Worm (Caenorhabditis elegans) whole organism, L4 larva: Measurements from ENCODE around the gene alh-3.
A peak's percentile ranks its signal among the peaks of the same experiment; 100 is the strongest.

Experiments
- F10B5.3 ChIP-seq: sonication (generic microtip); optimal IDR thresholded peaks from 2 replicates; lab custom pipeline; 2016; ENCODE audit warnings: mild to moderate bottlenecking, missing genetic modification characterization, missing compliant biosample characterization
- F26F4.8 ChIP-seq: fragments of 200-800 bp; sonication (Bioruptor generic); conservative IDR thresholded peaks from 2 replicates; pipeline ENCODE4 v1.3.6; 2022; ENCODE audit warnings: missing genetic modification characterization, missing compliant biosample characterization
- T20F7.1 ChIP-seq: fragments of 200-800 bp; sonication (Bioruptor generic); optimal IDR thresholded peaks from 2 replicates; lab custom pipeline; 2018; ENCODE audit warnings: mild to moderate bottlenecking, missing genetic modification characterization, missing compliant biosample characterization
- Y105C5A.15 ChIP-seq: fragments of 200-800 bp; sonication (Bioruptor generic); IDR thresholded peaks from 2 replicates; pipeline ENCODE4 v1.3.6; 2022; ENCODE audit warnings: missing genetic modification characterization, missing compliant biosample characterization
- Y5F2A.4 ChIP-seq: fragments of 200-800 bp; sonication (Bioruptor generic); optimal IDR thresholded peaks from 2 replicates; lab custom pipeline; 2018; ENCODE audit warnings: mild to moderate bottlenecking, missing genetic modification characterization, missing compliant biosample characterization
- ZK546.5 ChIP-seq, 2 experiments: sonication (generic microtip); optimal IDR thresholded peaks; 2 replicates each; lab custom pipeline; 2017; ENCODE audit warnings: missing biosample characterization in 2 of 2, missing genetic modification characterization in 2 of 2
- aly-2 ChIP-seq: sonication (generic microtip); optimal IDR thresholded peaks from 2 replicates; lab custom pipeline; 2018; ENCODE audit warnings: missing biosample characterization, missing genetic modification characterization
- ama-1 ChIP-seq: fragments of 150-350 bp; optimal IDR thresholded peaks from 2 replicates; lab custom pipeline; 2014; ENCODE audit warnings: inconsistent platforms, mixed read lengths
- ceh-20 ChIP-seq: fragments of 200-800 bp; sonication (Bioruptor generic); IDR thresholded peaks from 2 replicates; pipeline ENCODE4 v1.3.6; 2022; ENCODE audit warnings: missing genetic modification reagents, missing genetic modification characterization, missing compliant biosample characterization
- ceh-28 ChIP-seq: fragments of 150-350 bp; optimal IDR thresholded peaks from 2 replicates; lab custom pipeline; 2014; ENCODE audit warnings: missing biosample characterization, missing genetic modification reagents, missing genetic modification characterization
- ceh-32 ChIP-seq: sonication (generic microtip); optimal IDR thresholded peaks from 2 replicates; lab custom pipeline; 2016; ENCODE audit warnings: mild to moderate bottlenecking, missing genetic modification characterization, missing compliant biosample characterization; ENCODE audit not compliant: poor library complexity
- ceh-82 ChIP-seq: sonication (generic microtip); optimal IDR thresholded peaks from 2 replicates; lab custom pipeline; 2017; ENCODE audit warnings: missing biosample characterization, missing genetic modification characterization
- ces-1 ChIP-seq: fragments of 150-350 bp; sonication (generic microtip); optimal IDR thresholded peaks from 4 replicates; lab custom pipeline; 2014; ENCODE audit warnings: missing biosample characterization, missing genetic modification reagents, missing genetic modification characterization
- ctbp-1 ChIP-seq: fragments of 200-800 bp; sonication (Bioruptor generic); IDR thresholded peaks from 2 replicates; pipeline ENCODE4 v1.3.6; 2022; ENCODE audit warnings: missing genetic modification reagents, missing genetic modification characterization, missing compliant biosample characterization
- daf-16 ChIP-seq, 3 experiments: sonication (generic microtip); optimal IDR thresholded peaks; 2 replicates each; lab custom pipeline; 2016 to 2017; ENCODE audit warnings: missing genetic modification characterization in 3 of 3, missing genetic modification reagents in 3 of 3, mild to moderate bottlenecking in 2 of 3, missing compliant biosample characterization in 2 of 3, missing biosample characterization in 1 of 3, moderate library complexity in 1 of 3
- daf-8 ChIP-seq: fragments of 200-800 bp; sonication (Bioruptor generic); IDR thresholded peaks from 2 replicates; pipeline ENCODE4 v1.3.6; 2022; ENCODE audit warnings: missing genetic modification characterization, missing compliant biosample characterization
- dmd-6 ChIP-seq: fragments of 200-800 bp; sonication (Bioruptor generic); IDR thresholded peaks from 2 replicates; pipeline ENCODE4 v1.3.6; 2022; ENCODE audit warnings: missing genetic modification reagents, missing genetic modification characterization, missing compliant biosample characterization
- dve-1 ChIP-seq: sonication (generic microtip); optimal IDR thresholded peaks from 2 replicates; lab custom pipeline; 2017; ENCODE audit warnings: antibody characterized with exemption, mild to moderate bottlenecking, missing genetic modification characterization, missing compliant biosample characterization; ENCODE audit not compliant: insufficient read depth
- gei-8 ChIP-seq: fragments of 200-800 bp; sonication (Bioruptor generic); optimal IDR thresholded peaks from 2 replicates; lab custom pipeline; 2018; ENCODE audit warnings: mild to moderate bottlenecking, missing genetic modification characterization, missing compliant biosample characterization
- hlh-30 ChIP-seq: sonication (generic microtip); optimal IDR thresholded peaks from 2 replicates; lab custom pipeline; 2017; ENCODE audit warnings: antibody characterized with exemption, mild to moderate bottlenecking, missing genetic modification characterization, missing compliant biosample characterization; ENCODE audit not compliant: insufficient read depth
- hmg-1.1 ChIP-seq: fragments of 200-800 bp; sonication (Bioruptor generic); IDR thresholded peaks from 2 replicates; pipeline ENCODE4 v1.3.6; 2022; ENCODE audit warnings: missing genetic modification reagents, missing genetic modification characterization, missing compliant biosample characterization
- jun-1 ChIP-seq: fragments of 150-350 bp; optimal IDR thresholded peaks from 2 replicates; lab custom pipeline; 2014; ENCODE audit warnings: missing biosample characterization, missing genetic modification reagents, missing genetic modification characterization
- lim-7 ChIP-seq: fragments of 200-800 bp; sonication (Bioruptor generic); IDR thresholded peaks from 2 replicates; pipeline ENCODE4 v1.3.6; 2022; ENCODE audit warnings: missing genetic modification characterization, missing compliant biosample characterization
- lin-15B ChIP-seq: fragments of 150-350 bp; sonication (generic microtip); optimal IDR thresholded peaks from 3 replicates; lab custom pipeline; 2014; ENCODE audit warnings: missing biosample characterization, missing genetic modification characterization
- madf-5 ChIP-seq, 2 experiments: fragments of 200-800 bp; sonication (Bioruptor generic); IDR thresholded peaks; 2 replicates each; pipeline ENCODE4 v1.3.6; 2022; ENCODE audit warnings: missing compliant biosample characterization in 2 of 2, missing genetic modification characterization in 2 of 2
- madf-9 ChIP-seq: fragments of 200-800 bp; sonication (Bioruptor generic); conservative IDR thresholded peaks from 2 replicates; pipeline ENCODE4 v1.3.6; 2022; ENCODE audit warnings: missing genetic modification reagents, missing genetic modification characterization, missing compliant biosample characterization
- mdt-29 ChIP-seq: fragments of 200-800 bp; sonication (Bioruptor generic); IDR thresholded peaks from 2 replicates; pipeline ENCODE4 v1.3.6; 2022; ENCODE audit warnings: missing genetic modification reagents, missing genetic modification characterization, missing compliant biosample characterization
- mep-1 ChIP-seq: fragments of 150-350 bp; sonication (generic microtip); optimal IDR thresholded peaks from 3 replicates; lab custom pipeline; 2014; ENCODE audit warnings: missing biosample characterization, missing genetic modification characterization
- mes-2 ChIP-seq: sonication (generic microtip); optimal IDR thresholded peaks from 2 replicates; lab custom pipeline; 2016; ENCODE audit warnings: missing genotype, mild to moderate bottlenecking, missing genetic modification characterization, missing compliant biosample characterization; ENCODE audit not compliant: poor library complexity, severe bottlenecking
- mxl-2 ChIP-seq: fragments of 200-800 bp; sonication (Bioruptor generic); conservative IDR thresholded peaks from 2 replicates; pipeline ENCODE4 v1.3.6; 2022; ENCODE audit warnings: missing genetic modification reagents, missing genetic modification characterization, missing compliant biosample characterization
- mxl-3 ChIP-seq: fragments of 200-800 bp; sonication (Bioruptor generic); optimal IDR thresholded peaks from 2 replicates; lab custom pipeline; 2018; ENCODE audit warnings: mild to moderate bottlenecking, missing genetic modification characterization, missing compliant biosample characterization
- nhr-10 ChIP-seq: fragments of 150-350 bp; optimal IDR thresholded peaks from 2 replicates; lab custom pipeline; 2014; ENCODE audit warnings: missing biosample characterization, missing genetic modification characterization
- nhr-111 ChIP-seq: fragments of 200-800 bp; sonication (Bioruptor generic); optimal IDR thresholded peaks from 2 replicates; lab custom pipeline; 2018; ENCODE audit warnings: mild to moderate bottlenecking, missing genetic modification characterization, missing compliant biosample characterization
- nhr-25 ChIP-seq: sonication (generic microtip); optimal IDR thresholded peaks from 2 replicates; lab custom pipeline; 2017; ENCODE audit warnings: missing genetic modification characterization, mild to moderate bottlenecking, missing compliant biosample characterization, antibody characterized with exemption, moderate library complexity, borderline replicate concordance; ENCODE audit not compliant: insufficient read depth
- nhr-41 ChIP-seq: fragments of 200-800 bp; sonication (Bioruptor generic); IDR thresholded peaks from 2 replicates; pipeline ENCODE4 v1.3.6; 2022; ENCODE audit warnings: missing genetic modification reagents, missing genetic modification characterization, missing compliant biosample characterization
- nhr-48 ChIP-seq: sonication (generic microtip); optimal IDR thresholded peaks from 2 replicates; lab custom pipeline; 2016; ENCODE audit warnings: mild to moderate bottlenecking, missing genetic modification characterization, missing compliant biosample characterization
- nhr-76 ChIP-seq: fragments of 150-350 bp; optimal IDR thresholded peaks from 2 replicates; lab custom pipeline; 2014; ENCODE audit warnings: missing biosample characterization, missing genetic modification characterization
- pha-4 ChIP-seq, 2 experiments: fragments of 150-350 bp in 1 of 2; fragments of 200-800 bp in 1 of 2; sonication (Bioruptor generic) in 1 of 2; IDR thresholded peaks in 1 of 2; optimal IDR thresholded peaks in 1 of 2; 2 replicates each; pipeline versions ENCODE4 v1.3.6 to Lab custom; 2014 to 2022; ENCODE audit warnings: missing genetic modification characterization in 2 of 2, missing genetic modification reagents in 2 of 2, missing biosample characterization in 1 of 2, missing compliant biosample characterization in 1 of 2
- php-3 ChIP-seq: fragments of 200-800 bp; sonication (Bioruptor generic); IDR thresholded peaks from 2 replicates; pipeline ENCODE4 v1.3.6; 2022; ENCODE audit warnings: missing genetic modification reagents, missing genetic modification characterization, missing compliant biosample characterization
- pqm-1 ChIP-seq: sonication (generic microtip); optimal IDR thresholded peaks from 2 replicates; lab custom pipeline; 2017; ENCODE audit warnings: missing biosample characterization, missing genetic modification characterization
- skn-1 ChIP-seq: fragments of 150-350 bp; optimal IDR thresholded peaks from 2 replicates; lab custom pipeline; 2014; ENCODE audit warnings: missing biosample characterization, missing genetic modification characterization
- snpc-4 ChIP-seq: fragments of 150-350 bp; optimal IDR thresholded peaks from 2 replicates; lab custom pipeline; 2014; ENCODE audit warnings: missing biosample characterization, missing genetic modification characterization
- spr-1 ChIP-seq: sonication (generic microtip); optimal IDR thresholded peaks from 2 replicates; lab custom pipeline; 2016; ENCODE audit warnings: mild to moderate bottlenecking, missing genetic modification characterization, missing compliant biosample characterization
- spr-3 ChIP-seq: fragments of 200-800 bp; sonication (Bioruptor generic); optimal IDR thresholded peaks from 2 replicates; lab custom pipeline; 2018; ENCODE audit warnings: mild to moderate bottlenecking, missing genetic modification characterization, missing compliant biosample characterization
- tra-1 ChIP-seq: fragments of 200-800 bp; sonication (Bioruptor generic); IDR thresholded peaks from 2 replicates; pipeline ENCODE4 v1.3.6; 2022; ENCODE audit warnings: missing genetic modification reagents, missing genetic modification characterization, missing compliant biosample characterization
- vab-7 ChIP-seq: fragments of 200-800 bp; sonication (Bioruptor generic); IDR thresholded peaks from 2 replicates; pipeline ENCODE4 v1.3.6; 2022; ENCODE audit warnings: missing genetic modification reagents, missing genetic modification characterization, missing compliant biosample characterization
- zfp-3 ChIP-seq: fragments of 200-800 bp; sonication (Bioruptor generic); conservative IDR thresholded peaks from 2 replicates; pipeline ENCODE4 v1.3.6; 2022; ENCODE audit warnings: missing genetic modification reagents, missing genetic modification characterization, missing compliant biosample characterization
- zip-11 ChIP-seq: fragments of 200-800 bp; sonication (Bioruptor generic); IDR thresholded peaks from 2 replicates; pipeline ENCODE4 v1.3.6; 2022; ENCODE audit warnings: missing genetic modification characterization, missing compliant biosample characterization
- ztf-11 ChIP-seq: fragments of 150-350 bp; optimal IDR thresholded peaks from 2 replicates; lab custom pipeline; 2014; ENCODE audit warnings: missing biosample characterization, missing genetic modification characterization

Gene alh-3

DNA sequence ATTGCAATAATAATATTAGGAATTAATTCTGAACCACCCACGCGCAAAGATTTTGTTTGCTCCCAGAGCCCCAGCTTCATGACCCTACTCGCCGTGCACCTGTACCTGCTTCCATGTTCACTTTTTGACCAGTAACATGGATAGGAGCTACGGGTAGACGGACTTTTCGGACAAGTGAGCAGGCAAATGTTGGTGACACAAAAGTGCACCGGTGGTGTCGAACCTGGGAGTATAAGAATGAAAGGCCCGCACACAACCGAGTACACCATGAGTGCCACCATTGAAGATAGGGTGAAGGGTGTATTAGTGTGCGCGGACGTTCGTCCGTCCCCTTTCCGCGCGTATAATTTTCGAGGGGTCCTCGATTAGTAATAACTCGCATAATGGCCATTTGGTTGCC, 3.5 kb downstream of the alh-3 start (continued):
- TF ChIP-seq dve-1 (tag; lab: Kevin White, UChicago) (no peak), snpc-4 (tag; lab: Kevin White, UChicago) (no peak), ces-1 (GFP tag; lab: Kevin White, UChicago) (no peak), ztf-11 (no peak), F10B5.3 (tag; lab: Kevin White, UChicago) (peak; percentile 35), mep-1 (tag; lab: Kevin White, UChicago) (peak; percentile 27), mdt-29 (GFP tag; lab: Robert Waterston, UW) (peak; percentile 57; the same call in 1 of the 2 replicates), zfp-3 (GFP tag; lab: Robert Waterston, UW) (peak; percentile 67), nhr-76 (no peak), mes-2 (tag; lab: Kevin White, UChicago) (peak; percentile 79), ceh-32 (tag; lab: Kevin White, UChicago) (no peak), lin-15B (tag; lab: Kevin White, UChicago) (no peak), madf-9 (peak; percentile 74), nhr-48 (tag; lab: Kevin White, UChicago) (peak; percentile 43), mxl-2 (GFP tag; lab: Robert Waterston, UW) (0 out of 2 replicates have a peak, but pooled peaks have one; percentile 23), ama-1 (no peak), mxl-3 (peak; percentile 75), nhr-25 (tag; lab: Kevin White, UChicago) (no peak), pqm-1 (no peak), jun-1 (tag; lab: Kevin White, UChicago) (no peak), ceh-28 (tag; lab: Kevin White, UChicago) (no peak), T20F7.1 (GFP tag; lab: Kevin White, UChicago) (peak; percentile 31), nhr-10 (tag; lab: Kevin White, UChicago) (no peak), aly-2 (tag; lab: Kevin White, UChicago) (no peak), daf-16 (GFP tag; optimal IDR thresholded peaks at IDR 0.05; lab: Kevin White, UChicago) (peak; percentile 31 to 64), daf-16 (tag; optimal IDR thresholded peaks at IDR 0.05; lab: Kevin White, UChicago) (peak; percentile 17), spr-3 (GFP tag; lab: Kevin White, UChicago) (peak; percentile 65), Y105C5A.15 (GFP tag; lab: Robert Waterston, UW) (peak; percentile 77; the same call in 1 of the 2 replicates), vab-7 (peak; percentile 87), php-3 (GFP tag; lab: Robert Waterston, UW) (peak; percentile 79), ctbp-1 (GFP tag; lab: Robert Waterston, UW) (peak; percentile 88), nhr-41 (GFP tag; lab: Robert Waterston, UW) (0 out of 2 replicates have a peak, but pooled peaks have one; percentile 55), tra-1 (GFP tag; lab: Robert Waterston, UW) (peak; percentile 76), spr-1 (tag; lab: Kevin White, UChicago) (peak; percentile 77), ZK546.5 (tag; optimal IDR thresholded peaks at IDR 0.05; lab: Kevin White, UChicago) (no peak), ceh-20 (GFP tag; lab: Robert Waterston, UW) (peak; percentile 71), daf-8 (GFP tag; lab: Robert Waterston, UW) (no peak), madf-5 (GFP tag; IDR thresholded peaks at IDR 0.05; lab: Robert Waterston, UW) (peak; percentile 28 to 76; a peak in 1 of 4 replicates), lim-7 (peak; percentile 96), hlh-30 (no peak), skn-1 (no peak), ceh-82 (tag; lab: Kevin White, UChicago) (no peak), Y5F2A.4 (GFP tag; lab: Kevin White, UChicago) (peak; percentile 89), gei-8 (peak; percentile 66), zip-11 (no peak), nhr-111 (GFP tag; lab: Kevin White, UChicago) (peak; percentile 75), F26F4.8 (GFP tag; lab: Robert Waterston, UW) (peak; percentile 89), dmd-6 (GFP tag; lab: Robert Waterston, UW) (0 out of 2 replicates have a peak, but pooled peaks have one; percentile 20), pha-4 (GFP tag; IDR thresholded peaks at IDR 0.05; lab: Robert Waterston, UW) (peak; percentile 77), pha-4 (tag; optimal IDR thresholded peaks at IDR 0.05; lab: Kevin White, UChicago) (no peak), hmg-1.1 (GFP tag; lab: Robert Waterston, UW) (no peak)
